Worm (Caenorhabditis elegans) whole organism, L4/young adult: ENCODE results near the gene C13B9.2.

Source experiments
- dao-5 ChIP-seq: sonication (generic microtip); optimal IDR thresholded peaks from 2 replicates; lab custom pipeline; 2016; ENCODE audit warnings: missing genotype, missing genetic modification characterization, moderate library complexity, missing compliant biosample characterization
- him-1 ChIP-seq: sonication (generic microtip); optimal IDR thresholded peaks from 2 replicates; lab custom pipeline; 2016; ENCODE audit warnings: missing genotype, missing genetic modification reagents, missing genetic modification characterization, missing compliant biosample characterization

DNA sequence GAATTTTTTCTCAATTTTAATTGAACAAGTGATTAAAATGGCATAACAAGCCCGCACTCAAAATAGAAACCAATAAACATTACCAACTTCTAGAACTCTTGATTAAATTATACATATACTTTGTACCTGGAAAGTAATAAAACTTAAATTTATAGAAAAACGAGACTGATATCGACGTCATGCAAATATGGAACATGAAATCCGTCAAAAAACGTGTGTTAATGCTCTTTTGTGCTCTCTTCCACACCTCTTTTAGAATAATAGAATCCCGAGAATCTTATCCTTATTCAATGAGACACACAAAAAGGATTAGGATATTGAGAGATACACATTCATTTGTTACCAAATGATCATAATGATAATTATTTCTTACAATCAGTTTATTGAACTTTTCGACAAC, 33.9 kb downstream of the C13B9.2 start:
- TF ChIP-seq him-1 (tag; lab: Kevin White, UChicago) (no peak), dao-5 (no peak)
